Worm (Caenorhabditis elegans): Measurements from ENCODE around the gene Y55F3AM.5.

- TF ChIP-seq F13C5.2 (tag; optimal IDR thresholded peaks at IDR 0.05), result no peak
- TF ChIP-seq ceh-13 (GFP tag; optimal IDR thresholded peaks at IDR 0.05), result no peak
- TF ChIP-seq ama-1 (optimal IDR thresholded peaks at IDR 0.05), result no peak
- no peak for TF ChIP-seq aly-1 (tag; optimal IDR thresholded peaks at IDR 0.05)
- TF ChIP-seq hmg-4 (GFP tag; optimal IDR thresholded peaks at IDR 0.05), result no peak
- TF ChIP-seq B0310.2 (tag; optimal IDR thresholded peaks at IDR 0.05), result no peak
- no peak for TF ChIP-seq tbx-37 (GFP tag; conservative IDR thresholded peaks at IDR 0.05)
- no peak for TF ChIP-seq ceh-36 (tag; optimal IDR thresholded peaks at IDR 0.05)
- no peak for TF ChIP-seq flt-1 (GFP tag; IDR thresholded peaks at IDR 0.05)
Measured at ce11 chrIV:990352-990751, 8.7 kb upstream of the Y55F3AM.5 start, which contains the start of gene egrh-2.
